Fruit fly (Drosophila melanogaster) whole organism, embryonic: Measurements from ENCODE around the gene wdn.
A peak's percentile ranks its signal among the peaks of the same experiment; 100 is the strongest.

Experiments
- Atf-2 ChIP-seq: fragments of 200-800 bp; sonication (Bioruptor generic); optimal IDR thresholded peaks from 2 replicates; lab custom pipeline; 2016; ENCODE audit warnings: missing biosample characterization, missing genetic modification characterization
- CG10321 ChIP-seq: fragments of 200-800 bp; sonication (Bioruptor generic); IDR thresholded peaks from 2 replicates; pipeline ENCODE4 v1.3.6; 2022; ENCODE audit warnings: missing biosample characterization, missing genetic modification characterization
- CG10654 ChIP-seq: fragments of 200-800 bp; sonication (Bioruptor generic); optimal IDR thresholded peaks from 2 replicates; lab custom pipeline; 2016; ENCODE audit warnings: missing biosample characterization, missing genetic modification characterization
- CG11085 ChIP-seq: fragments of 200-800 bp; sonication (Bioruptor generic); IDR thresholded peaks from 2 replicates; pipeline ENCODE4 v1.3.6; 2022; ENCODE audit warnings: missing biosample characterization, missing genetic modification characterization
- CG12391 ChIP-seq: fragments of 200-800 bp; sonication (Bioruptor generic); optimal IDR thresholded peaks from 3 replicates; lab custom pipeline; 2018; ENCODE audit warnings: missing biosample characterization, mild to moderate bottlenecking, missing genetic modification characterization, moderate library complexity
- CG12659 ChIP-seq: fragments of 200-800 bp; sonication (Bioruptor generic); optimal IDR thresholded peaks from 3 replicates; lab custom pipeline; 2017; ENCODE audit warnings: mild to moderate bottlenecking, missing biosample characterization, missing genetic modification reagents, missing genetic modification characterization
- CG13296 ChIP-seq: fragments of 200-800 bp; sonication (Bioruptor generic); optimal IDR thresholded peaks from 3 replicates; lab custom pipeline; 2018; ENCODE audit warnings: missing biosample characterization, mild to moderate bottlenecking, missing genetic modification characterization
- CG13624 ChIP-seq: fragments of 200-800 bp; sonication (Bioruptor generic); optimal IDR thresholded peaks from 2 replicates; lab custom pipeline; 2016; ENCODE audit warnings: missing biosample characterization, missing genetic modification characterization
- CG13894 ChIP-seq: fragments of 200-800 bp; sonication (Bioruptor generic); optimal IDR thresholded peaks from 3 replicates; lab custom pipeline; 2018; ENCODE audit warnings: missing biosample characterization, mild to moderate bottlenecking, missing genetic modification characterization, moderate library complexity
- CG14050 ChIP-seq: fragments of 200-800 bp; sonication (Bioruptor generic); IDR thresholded peaks from 3 replicates; pipeline ENCODE4 v1.3.6; 2022; ENCODE audit warnings: missing biosample characterization, missing genetic modification characterization
- CG14667 ChIP-seq: fragments of 200-800 bp; sonication (Bioruptor generic); IDR thresholded peaks from 2 replicates; pipeline ENCODE4 v1.3.6; 2022; ENCODE audit warnings: missing biosample characterization, missing genetic modification characterization
- CG17328 ChIP-seq: fragments of 200-800 bp; sonication (Bioruptor generic); IDR thresholded peaks from 2 replicates; pipeline ENCODE4 v1.3.6; 2022; ENCODE audit warnings: missing biosample characterization, missing genetic modification characterization
- CG18476 ChIP-seq: fragments of 200-800 bp; sonication (Bioruptor generic); optimal IDR thresholded peaks from 2 replicates; lab custom pipeline; 2016; ENCODE audit warnings: missing biosample characterization, mild to moderate bottlenecking, missing genetic modification characterization
- CG3163 ChIP-seq: fragments of 200-800 bp; sonication (Bioruptor generic); optimal IDR thresholded peaks from 3 replicates; lab custom pipeline; 2016; ENCODE audit warnings: missing biosample characterization, missing genetic modification characterization
- CG34224 ChIP-seq: fragments of 200-800 bp; sonication (Bioruptor generic); IDR thresholded peaks from 3 replicates; pipeline ENCODE4 v1.3.6; 2022; ENCODE audit warnings: missing biosample characterization, missing genetic modification characterization; ENCODE audit not compliant: partially characterized antibody
- CG4617 ChIP-seq: fragments of 200-800 bp; sonication (Bioruptor generic); optimal IDR thresholded peaks from 3 replicates; lab custom pipeline; 2016; ENCODE audit warnings: missing biosample characterization, missing genetic modification characterization, borderline replicate concordance
- CG4730 ChIP-seq: fragments of 200-800 bp; sonication (Bioruptor generic); IDR thresholded peaks from 2 replicates; pipeline ENCODE4 v1.3.6; 2022; ENCODE audit warnings: missing biosample characterization, missing genetic modification characterization
- CG6765 ChIP-seq: fragments of 200-800 bp; sonication (Bioruptor generic); optimal IDR thresholded peaks from 3 replicates; lab custom pipeline; 2017; ENCODE audit warnings: missing biosample characterization, mild to moderate bottlenecking, missing genetic modification characterization
- CG7556 ChIP-seq: fragments of 200-800 bp; sonication (Bioruptor generic); optimal IDR thresholded peaks from 2 replicates; lab custom pipeline; 2017; ENCODE audit warnings: missing biosample characterization, mild to moderate bottlenecking, missing genetic modification characterization
- CG7786 ChIP-seq: fragments of 200-800 bp; sonication (Bioruptor generic); optimal IDR thresholded peaks from 2 replicates; lab custom pipeline; 2016; ENCODE audit warnings: missing biosample characterization, missing genetic modification characterization
- CG8359 ChIP-seq: fragments of 200-800 bp; sonication (Bioruptor generic); optimal IDR thresholded peaks from 2 replicates; lab custom pipeline; 2017; ENCODE audit warnings: missing biosample characterization, mild to moderate bottlenecking, missing genetic modification characterization, borderline replicate concordance
- CG9727 ChIP-seq: fragments of 200-800 bp; sonication (Bioruptor generic); optimal IDR thresholded peaks from 3 replicates; lab custom pipeline; 2017; ENCODE audit warnings: missing biosample characterization, mild to moderate bottlenecking, missing genetic modification characterization
- Dbx ChIP-seq: fragments of 200-800 bp; sonication (Bioruptor generic); IDR thresholded peaks from 3 replicates; pipeline ENCODE4 v1.3.6; 2022; ENCODE audit warnings: missing biosample characterization, missing genetic modification characterization
- Opbp ChIP-seq: fragments of 200-800 bp; sonication (Bioruptor generic); IDR thresholded peaks from 3 replicates; pipeline ENCODE4 v1.3.6; 2022; ENCODE audit warnings: missing biosample characterization, missing genetic modification characterization; ENCODE audit not compliant: partially characterized antibody
- Six4 ChIP-seq: fragments of 200-800 bp; sonication (Bioruptor generic); optimal IDR thresholded peaks from 2 replicates; lab custom pipeline; 2016; ENCODE audit warnings: missing biosample characterization, missing genetic modification characterization
- Sry-δ ChIP-seq: fragments of 200-800 bp; sonication (Bioruptor generic); optimal IDR thresholded peaks from 2 replicates; lab custom pipeline; 2016; ENCODE audit warnings: missing biosample characterization, missing genetic modification characterization
- Ssrp ChIP-seq: fragments of 200-800 bp; sonication (Bioruptor generic); optimal IDR thresholded peaks from 2 replicates; lab custom pipeline; 2018; ENCODE audit warnings: missing biosample characterization, mild to moderate bottlenecking, missing genetic modification characterization, moderate library complexity
- Usf ChIP-seq: fragments of 200-800 bp; sonication (Bioruptor generic); optimal IDR thresholded peaks from 2 replicates; lab custom pipeline; 2017; ENCODE audit warnings: missing genotype, missing biosample characterization, missing genetic modification characterization
- ci ChIP-seq: fragments of 200-800 bp; sonication (Bioruptor generic); IDR thresholded peaks from 3 replicates; pipeline ENCODE4 v1.3.6; 2022; ENCODE audit warnings: missing biosample characterization, missing genetic modification characterization
- dati ChIP-seq: fragments of 200-800 bp; sonication (Bioruptor generic); IDR thresholded peaks from 2 replicates; pipeline ENCODE4 v1.3.6; 2022; ENCODE audit warnings: missing biosample characterization, missing genetic modification characterization
- dmrt11E ChIP-seq: fragments of 200-800 bp; sonication (Bioruptor generic); optimal IDR thresholded peaks from 3 replicates; lab custom pipeline; 2018; ENCODE audit warnings: missing biosample characterization, mild to moderate bottlenecking, missing genetic modification characterization, moderate library complexity
- dpn ChIP-seq, 2 experiments: fragments of 200-800 bp; sonication (Bioruptor generic); optimal IDR thresholded peaks; 3 replicates each; lab custom pipeline; 2016; ENCODE audit warnings: missing biosample characterization in 2 of 2, missing genetic modification characterization in 2 of 2
- ems ChIP-seq: fragments of 200-800 bp; sonication (Bioruptor generic); optimal IDR thresholded peaks from 3 replicates; lab custom pipeline; 2016; ENCODE audit warnings: missing biosample characterization, missing genetic modification characterization
- fd102C ChIP-seq: fragments of 200-800 bp; sonication (Bioruptor generic); optimal IDR thresholded peaks from 2 replicates; lab custom pipeline; 2018; ENCODE audit warnings: missing biosample characterization, mild to moderate bottlenecking, missing genetic modification characterization, moderate library complexity
- gcm2 ChIP-seq: fragments of 200-800 bp; sonication (Bioruptor generic); optimal IDR thresholded peaks from 2 replicates; lab custom pipeline; 2016; ENCODE audit warnings: missing biosample characterization, missing genetic modification characterization
- lov ChIP-seq, 2 experiments: fragments of 200-800 bp in 1 of 2; fragments of >200 bp in 1 of 2; sonication (Bioruptor generic) in 1 of 2; IDR thresholded peaks in 1 of 2; optimal IDR thresholded peaks in 1 of 2; 2 replicates in 1 of 2; 3 replicates in 1 of 2; pipeline versions ENCODE4 v1.3.6 to Lab custom; 2017 to 2022; ENCODE audit warnings: missing biosample characterization in 1 of 2, missing genetic modification characterization in 1 of 2
- mld ChIP-seq: fragments of 200-800 bp; sonication (Bioruptor generic); IDR thresholded peaks from 3 replicates; pipeline ENCODE4 v1.3.6; 2022; ENCODE audit warnings: missing biosample characterization, missing genetic modification characterization; ENCODE audit not compliant: partially characterized antibody
- otp ChIP-seq: fragments of 200-800 bp; sonication (Bioruptor generic); IDR thresholded peaks from 3 replicates; pipeline ENCODE4, ENCODE4 v1.3.6; 2022; ENCODE audit warnings: missing biosample characterization, missing genetic modification characterization
- phol ChIP-seq: fragments of 200-800 bp; sonication (Bioruptor generic); optimal IDR thresholded peaks from 3 replicates; lab custom pipeline; 2018; ENCODE audit warnings: missing biosample characterization, mild to moderate bottlenecking, missing genetic modification characterization, moderate library complexity
- rib ChIP-seq: fragments of 200-800 bp; sonication (Bioruptor generic); IDR thresholded peaks from 2 replicates; pipeline ENCODE4 v1.3.6; 2022; ENCODE audit warnings: missing biosample characterization, missing genetic modification characterization
- sim ChIP-seq: fragments of 200-800 bp; sonication (Bioruptor generic); IDR thresholded peaks from 2 replicates; pipeline ENCODE4 v1.3.6; 2022; ENCODE audit warnings: missing biosample characterization, missing genetic modification characterization
- slou ChIP-seq: fragments of 200-800 bp; sonication (Bioruptor generic); optimal IDR thresholded peaks from 3 replicates; lab custom pipeline; 2016; ENCODE audit warnings: missing biosample characterization, missing genetic modification characterization
- tna ChIP-seq: fragments of 200-800 bp; sonication (Bioruptor generic); IDR thresholded peaks from 2 replicates; pipeline ENCODE4 v1.3.6; 2022; ENCODE audit warnings: missing biosample characterization, missing genetic modification characterization; ENCODE audit not compliant: partially characterized antibody
- trh ChIP-seq: fragments of 200-800 bp; sonication (Bioruptor generic); optimal IDR thresholded peaks from 2 replicates; lab custom pipeline; 2016; ENCODE audit warnings: missing biosample characterization, missing genetic modification characterization
- ttk ChIP-seq: fragments of 200-800 bp; sonication (Bioruptor generic); IDR thresholded peaks from 2 replicates; pipeline ENCODE4 v2.1.2; 2022; ENCODE audit warnings: missing biosample characterization, missing genetic modification characterization
- vnd ChIP-seq: fragments of 200-800 bp; sonication (Bioruptor generic); IDR thresholded peaks from 3 replicates; pipeline ENCODE4 v1.3.6; 2022; ENCODE audit warnings: missing biosample characterization, missing genetic modification characterization; ENCODE audit not compliant: partially characterized antibody
- z ChIP-seq: fragments of 200-800 bp; sonication (Bioruptor generic); IDR thresholded peaks from 3 replicates; pipeline ENCODE4 v1.3.6; 2022; ENCODE audit warnings: missing biosample characterization, missing genetic modification characterization
- zf30C ChIP-seq: fragments of 200-800 bp; sonication (Bioruptor generic); optimal IDR thresholded peaks from 3 replicates; lab custom pipeline; 2018; ENCODE audit warnings: missing biosample characterization, mild to moderate bottlenecking, missing genetic modification characterization

Gene wdn

dm6 chr3R:28844611-28845376 is 33.7 kb upstream of the wdn start, which contains the start of the genes Apc and spg (continued):
- TF ChIP-seq CG8359 (GFP tag; lab: Kevin White, UChicago): peak; percentile 42
- peak; percentile 30 for TF ChIP-seq dmrt11E (tag; lab: Kevin White, UChicago)
- TF ChIP-seq phol (tag; lab: Kevin White, UChicago): peak; percentile 59
- TF ChIP-seq Sry-δ (GFP tag; lab: Kevin White, UChicago): peak; percentile 84
- no peak for TF ChIP-seq z (GFP tag; lab: Robert Waterston, UW)
- peak; percentile 76 for TF ChIP-seq CG34224
- TF ChIP-seq ci (GFP tag; lab: Robert Waterston, UW): peak; percentile 86
- TF ChIP-seq sim (GFP tag; lab: Robert Waterston, UW): no peak
- peak; percentile 39 for TF ChIP-seq ems (GFP tag; lab: Kevin White, UChicago)
- TF ChIP-seq ttk (GFP tag; lab: Robert Waterston, UW): peak; percentile 29; the same call in 1 of the 2 replicates
- TF ChIP-seq CG4730: no peak
- peak; percentile 30 for TF ChIP-seq Usf (GFP tag; lab: Kevin White, UChicago)
- TF ChIP-seq CG14667 (GFP tag; lab: Robert Waterston, UW): no peak
- no peak for TF ChIP-seq CG10654 (GFP tag; lab: Kevin White, UChicago)
- TF ChIP-seq vnd (GFP tag; lab: Robert Waterston, UW): peak; percentile 64
- TF ChIP-seq Six4 (GFP tag; lab: Kevin White, UChicago): no peak
- TF ChIP-seq CG6765 (GFP tag; lab: Kevin White, UChicago): peak; percentile 63
- peak; percentile 36 for TF ChIP-seq CG3163 (GFP tag; lab: Kevin White, UChicago)
- TF ChIP-seq mld (GFP tag; lab: Robert Waterston, UW): 0 out of 3 replicates have a peak, but pooled peaks have one; percentile 19
- peak; percentile 53; the same call in 2 of the 3 replicates for TF ChIP-seq Dbx (GFP tag; lab: Robert Waterston, UW)
- 0 out of 2 replicates have a peak, but pooled peaks have one; percentile 5 for TF ChIP-seq CG10321 (GFP tag; lab: Robert Waterston, UW)
- TF ChIP-seq CG4617 (GFP tag; lab: Kevin White, UChicago): peak; percentile 6
- TF ChIP-seq CG7786 (GFP tag; lab: Kevin White, UChicago): peak; percentile 7
- TF ChIP-seq dati (GFP tag; lab: Robert Waterston, UW): no peak
- peak; percentile 29 for TF ChIP-seq fd102C
- no peak for TF ChIP-seq lov (optimal IDR thresholded peaks at IDR 0.05; lab: Kevin White, UChicago)
- 0 out of 3 replicates have a peak, but pooled peaks have one; percentile 25 for TF ChIP-seq lov (GFP tag; IDR thresholded peaks at IDR 0.05; lab: Robert Waterston, UW)
- TF ChIP-seq CG12659 (GFP tag; lab: Kevin White, UChicago): peak; percentile 87
- peak; percentile 20 for TF ChIP-seq CG9727 (GFP tag; lab: Kevin White, UChicago)
- peak; percentile 44; the same call in 2 of the 3 replicates for TF ChIP-seq CG14050
- no peak for TF ChIP-seq trh (GFP tag; lab: Kevin White, UChicago)
- peak; percentile 78 for TF ChIP-seq rib (GFP tag; lab: Robert Waterston, UW)
- peak; percentile 33 for TF ChIP-seq CG13894 (tag; lab: Kevin White, UChicago)
- 0 out of 3 replicates have a peak, but pooled peaks have one; percentile 26 for TF ChIP-seq otp
- TF ChIP-seq CG13624 (GFP tag; lab: Kevin White, UChicago): peak; percentile 53
- no peak for TF ChIP-seq CG11085 (GFP tag; lab: Robert Waterston, UW)
- TF ChIP-seq zf30C: no peak
- no peak for TF ChIP-seq dpn (GFP tag; optimal IDR thresholded peaks at IDR 0.05; lab: Kevin White, UChicago)
- peak; percentile 26; the same call in 1 of the 2 replicates for TF ChIP-seq tna (GFP tag; lab: Robert Waterston, UW)
- TF ChIP-seq slou (GFP tag; lab: Kevin White, UChicago): no peak
- TF ChIP-seq CG13296 (GFP tag; lab: Kevin White, UChicago): peak; percentile 56
- peak; percentile 57 for TF ChIP-seq CG12391 (tag; lab: Kevin White, UChicago)
- no peak for TF ChIP-seq Atf-2 (GFP tag; lab: Kevin White, UChicago)
- peak; percentile 17 for TF ChIP-seq gcm2 (GFP tag; lab: Kevin White, UChicago)
- 0 out of 2 replicates have a peak, but pooled peaks have one; percentile 4 for TF ChIP-seq CG17328
- TF ChIP-seq Opbp: peak; percentile 70
- TF ChIP-seq CG18476 (GFP tag; lab: Kevin White, UChicago): peak; percentile 51
- TF ChIP-seq CG7556 (GFP tag; lab: Kevin White, UChicago): no peak
- TF ChIP-seq Ssrp (tag; lab: Kevin White, UChicago): peak; percentile 9
